Fruit fly (Drosophila melanogaster) whole organism: ENCODE data around the gene Cnx99A.

Experiments
- CG8478 ChIP-seq: fragments of >200 bp; optimal IDR thresholded peaks from 2 replicates; lab custom pipeline; 2018; ENCODE audit warnings: inconsistent platforms
- Dll ChIP-seq: fragments of >200 bp; optimal IDR thresholded peaks from 2 replicates; lab custom pipeline; 2017
- EcR ChIP-seq, 2 experiments: fragments of >200 bp; optimal IDR thresholded peaks; 2 replicates each; lab custom pipeline; 2017; ENCODE audit warnings: missing biosample characterization in 2 of 2, missing genetic modification characterization in 2 of 2, missing genetic modification reagents in 2 of 2
- pan ChIP-seq: fragments of >200 bp; optimal IDR thresholded peaks from 2 replicates; lab custom pipeline; 2017
- psq ChIP-seq: fragments of >200 bp; optimal IDR thresholded peaks from 2 replicates; lab custom pipeline; 2017
- usp ChIP-seq: fragments of >200 bp; optimal IDR thresholded peaks from 2 replicates; lab custom pipeline; 2017; ENCODE audit warnings: missing biosample characterization, missing genetic modification characterization, mixed read lengths

The Cnx99A gene

dm6 chr3R:29319481-29320289, at the start of gene Cnx99A:
Cnx99A (minus strand) TSS chr3R:29319644.
- peak; percentile 42 for TF ChIP-seq pan (lab: Kevin White, UChicago)

dm6 chr3R:29369038-29369437, 49.6 kb upstream of the Cnx99A start, which contains the start of gene CG45546:
CG45546 (plus strand) TSS chr3R:29369338.
- TF ChIP-seq psq (lab: Kevin White, UChicago), result no peak
- no peak for TF ChIP-seq Dll (lab: Kevin White, UChicago)
- no peak for TF ChIP-seq pan (lab: Kevin White, UChicago)
- TF ChIP-seq usp (GFP tag; lab: Kevin White, UChicago), result no peak
- no peak for TF ChIP-seq CG8478 (lab: Kevin White, UChicago)
- no peak for TF ChIP-seq EcR (GFP tag; optimal IDR thresholded peaks at IDR 0.05; lab: Kevin White, UChicago)

dm6 chr3R:29362391-29362790, 42.9 kb upstream of the Cnx99A start:
- TF ChIP-seq pan (lab: Kevin White, UChicago), result no peak
- no peak for TF ChIP-seq psq (lab: Kevin White, UChicago)
- no peak for TF ChIP-seq Dll (lab: Kevin White, UChicago)
- TF ChIP-seq EcR (GFP tag; optimal IDR thresholded peaks at IDR 0.05; lab: Kevin White, UChicago), result no peak
- TF ChIP-seq CG8478 (lab: Kevin White, UChicago), result no peak
- TF ChIP-seq usp (GFP tag; lab: Kevin White, UChicago), result no peak

- TF ChIP-seq EcR (GFP tag; optimal IDR thresholded peaks at IDR 0.05; lab: Kevin White, UChicago) (no peak), Dll (lab: Kevin White, UChicago) (no peak)
Measured at dm6 chr3R:29353487-29353886, 34.0 kb upstream of the Cnx99A start.

dm6 chr3R:29328607-29329006, 9.2 kb upstream of the Cnx99A start:
- TF ChIP-seq CG8478 (lab: Kevin White, UChicago) (no peak), EcR (GFP tag; optimal IDR thresholded peaks at IDR 0.05; lab: Kevin White, UChicago) (no peak), Dll (lab: Kevin White, UChicago) (no peak), usp (GFP tag; lab: Kevin White, UChicago) (no peak), psq (lab: Kevin White, UChicago) (no peak), pan (lab: Kevin White, UChicago) (no peak)

- TF ChIP-seq psq (lab: Kevin White, UChicago) (no peak), pan (lab: Kevin White, UChicago) (no peak), usp (GFP tag; lab: Kevin White, UChicago) (no peak), CG8478 (lab: Kevin White, UChicago) (no peak), Dll (lab: Kevin White, UChicago) (no peak), EcR (GFP tag; optimal IDR thresholded peaks at IDR 0.05; lab: Kevin White, UChicago) (no peak)
Measured at dm6 chr3R:29322637-29323036, 3.2 kb upstream of the Cnx99A start.

dm6 chr3R:29318673-29319072, 771 bp downstream of the Cnx99A start:
- TF ChIP-seq pan (lab: Kevin White, UChicago) (no peak), Dll (lab: Kevin White, UChicago) (no peak), psq (lab: Kevin White, UChicago) (no peak), EcR (GFP tag; optimal IDR thresholded peaks at IDR 0.05; lab: Kevin White, UChicago) (no peak), usp (GFP tag; lab: Kevin White, UChicago) (no peak), CG8478 (lab: Kevin White, UChicago) (no peak)

dm6 chr3R:29313070-29313469, 6.4 kb downstream of the Cnx99A start:
- TF ChIP-seq Dll (lab: Kevin White, UChicago) (no peak), CG8478 (lab: Kevin White, UChicago) (no peak), psq (lab: Kevin White, UChicago) (no peak), usp (GFP tag; lab: Kevin White, UChicago) (no peak), EcR (GFP tag; optimal IDR thresholded peaks at IDR 0.05; lab: Kevin White, UChicago) (no peak), pan (lab: Kevin White, UChicago) (no peak)

- TF ChIP-seq EcR (GFP tag; optimal IDR thresholded peaks at IDR 0.05; lab: Kevin White, UChicago) (no peak), CG8478 (lab: Kevin White, UChicago) (no peak), usp (GFP tag; lab: Kevin White, UChicago) (no peak), Dll (lab: Kevin White, UChicago) (no peak), psq (lab: Kevin White, UChicago) (no peak), pan (lab: Kevin White, UChicago) (no peak)
Measured at dm6 chr3R:29311177-29311576, 8.3 kb downstream of the Cnx99A start.

dm6 chr3R:29309907-29310306, 9.5 kb downstream of the Cnx99A start:
- TF ChIP-seq psq (lab: Kevin White, UChicago) (no peak), Dll (lab: Kevin White, UChicago) (no peak)

dm6 chr3R:29308802-29309405, 10.5 kb downstream of the Cnx99A start:
- TF ChIP-seq Dll (lab: Kevin White, UChicago), result no peak
- TF ChIP-seq pan (lab: Kevin White, UChicago), result no peak
- no peak for TF ChIP-seq CG8478 (lab: Kevin White, UChicago)
- no peak for TF ChIP-seq psq (lab: Kevin White, UChicago)
- TF ChIP-seq EcR (GFP tag; optimal IDR thresholded peaks at IDR 0.05; lab: Kevin White, UChicago), result no peak
- no peak for TF ChIP-seq usp (GFP tag; lab: Kevin White, UChicago)

- no peak for TF ChIP-seq psq (lab: Kevin White, UChicago)
- TF ChIP-seq CG8478 (lab: Kevin White, UChicago), result no peak
- TF ChIP-seq usp (GFP tag; lab: Kevin White, UChicago), result no peak
- no peak for TF ChIP-seq pan (lab: Kevin White, UChicago)
- TF ChIP-seq Dll (lab: Kevin White, UChicago), result no peak
- TF ChIP-seq EcR (GFP tag; optimal IDR thresholded peaks at IDR 0.05; lab: Kevin White, UChicago), result no peak
Measured at dm6 chr3R:29307639-29308038, 11.8 kb downstream of the Cnx99A start.
